Fruit fly (Drosophila melanogaster): ENCODE measurements around the gene dpr5.
A peak's percentile ranks its signal among the peaks of the same experiment; 100 is the strongest.

Gene dpr5

dm6 chr3R:11460502-11461358 is 39.1 kb upstream of the dpr5 start, which contains the start of gene PGRP-LB (continued):
- TF ChIP-seq ems (GFP tag; optimal IDR thresholded peaks at IDR 0.05) (no peak), vnd (GFP tag; IDR thresholded peaks at IDR 0.05; ENCODE audit: partially characterized antibody) (no peak), crol (GFP tag; IDR thresholded peaks at IDR 0.05) (peak; percentile 95), chinmo (GFP tag; IDR thresholded peaks at IDR 0.05; ENCODE audit: partially characterized antibody) (0 out of 4 replicates have a peak, but pooled peaks have one; percentile 66), CG33557 (GFP tag; optimal IDR thresholded peaks at IDR 0.05) (no peak), BEAF-32 (GFP tag; optimal IDR thresholded peaks at IDR 0.05) (no peak), ssp (GFP tag; IDR thresholded peaks at IDR 0.05) (no peak), twi (tag; optimal IDR thresholded peaks at IDR 0.05) (no peak), Lpt (GFP tag; optimal IDR thresholded peaks at IDR 0.05) (no peak), sug (tag; optimal IDR thresholded peaks at IDR 0.05) (peak; percentile 93), lab (GFP tag; optimal IDR thresholded peaks at IDR 0.05) (peak; percentile 32), grn (GFP tag; optimal IDR thresholded peaks at IDR 0.05) (peak; percentile 51), phol (tag; optimal IDR thresholded peaks at IDR 0.05) (peak; percentile 7), CG1024 (GFP tag; IDR thresholded peaks at IDR 0.05) (no peak), fu2 (GFP tag; optimal IDR thresholded peaks at IDR 0.05) (peak; percentile 12), lilli (GFP tag; optimal IDR thresholded peaks at IDR 0.05) (peak; percentile 44), CG13624 (GFP tag; optimal IDR thresholded peaks at IDR 0.05) (peak; percentile 42), CG12769 (tag; optimal IDR thresholded peaks at IDR 0.05) (peak; percentile 67), CG11093 (GFP tag; IDR thresholded peaks at IDR 0.05) (0 out of 3 replicates have a peak, but pooled peaks have one; percentile 33), Sox102F (GFP tag; optimal IDR thresholded peaks at IDR 0.05) (no peak), jigr1 (GFP tag; IDR thresholded peaks at IDR 0.05) (no peak), CG8290 (GFP tag; optimal IDR thresholded peaks at IDR 0.05) (no peak), CG8290 (tag; optimal IDR thresholded peaks at IDR 0.05) (peak in 1 of 2 experiments; percentile 36), CG2199 (GFP tag; IDR thresholded peaks at IDR 0.05) (no peak), rib (GFP tag; IDR thresholded peaks at IDR 0.05) (peak; percentile 64; the same call in 1 of the 2 replicates), gem (tag; optimal IDR thresholded peaks at IDR 0.05) (peak; percentile 46), scrt (GFP tag; optimal IDR thresholded peaks at IDR 0.05) (no peak), pho (GFP tag; optimal IDR thresholded peaks at IDR 0.05) (peak; percentile 21), p53 (GFP tag; optimal IDR thresholded peaks at IDR 0.05) (no peak), CG12659 (GFP tag; optimal IDR thresholded peaks at IDR 0.05) (peak; percentile 31), CG12219 (GFP tag; optimal IDR thresholded peaks at IDR 0.05) (no peak), CG10274 (GFP tag; optimal IDR thresholded peaks at IDR 0.05) (no peak), knrl (GFP tag; IDR thresholded peaks at IDR 0.05; ENCODE audit: partially characterized antibody) (no peak), Dfd (GFP tag; optimal IDR thresholded peaks at IDR 0.05) (no peak), CHES-1-like (GFP tag; optimal IDR thresholded peaks at IDR 0.05) (no peak), E2f1 (GFP tag; IDR thresholded peaks at IDR 0.05) (0 out of 2 replicates have a peak, but pooled peaks have one; percentile 22), CG13296 (GFP tag; optimal IDR thresholded peaks at IDR 0.05) (no peak), kah (GFP tag; optimal IDR thresholded peaks at IDR 0.05) (no peak), otp (GFP tag; IDR thresholded peaks at IDR 0.05) (no peak), pfk (GFP tag; optimal IDR thresholded peaks at IDR 0.05) (no peak), NfI (GFP tag; optimal IDR thresholded peaks at IDR 0.05) (peak; percentile 7), Sox100B (GFP tag; optimal IDR thresholded peaks at IDR 0.05) (no peak), pros (GFP tag; optimal IDR thresholded peaks at IDR 0.05) (no peak), ci (GFP tag; IDR thresholded peaks at IDR 0.05) (no peak), lola (GFP tag; optimal IDR thresholded peaks at IDR 0.05) (no peak), CG14667 (GFP tag; IDR thresholded peaks at IDR 0.05) (0 out of 2 replicates have a peak, but pooled peaks have one; percentile 9), CG8765 (GFP tag; IDR thresholded peaks at IDR 0.05) (no peak), NC2α (GFP tag; optimal IDR thresholded peaks at IDR 0.05) (no peak), CG3995 (GFP tag; optimal IDR thresholded peaks at IDR 0.05) (peak; percentile 43)
